Worm (Caenorhabditis elegans): ENCODE results near the gene F10G7.9.

The F10G7.9 gene

DNA sequence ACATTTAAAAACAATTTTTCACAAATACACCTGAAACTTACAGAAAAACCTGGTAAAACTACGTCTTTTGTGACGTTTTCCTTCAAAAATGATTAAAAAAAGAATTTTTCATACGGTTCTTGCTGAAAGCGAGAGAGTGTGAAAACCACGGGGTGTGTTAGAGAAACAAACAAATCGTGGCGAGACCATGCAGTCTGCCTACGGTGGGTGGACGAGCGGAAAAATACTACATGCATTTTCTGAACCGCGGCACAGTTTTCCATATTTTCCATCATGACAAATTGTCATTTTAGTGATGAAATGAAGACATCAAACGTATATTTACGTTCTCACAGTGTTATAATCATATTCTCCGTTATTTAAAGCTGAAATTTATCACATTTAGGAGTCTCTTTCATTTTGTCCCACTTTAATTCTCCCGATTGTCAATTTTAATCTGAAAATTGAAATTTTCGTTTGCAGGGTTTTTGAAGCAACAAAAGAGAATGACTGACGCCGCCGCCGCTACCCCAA is at the start of gene F10G7.9, which contains the start of gene tsn-1:
Gene F10G7.9, minus strand, starts transcription at position 127 of the 513 bp plus-strand sequence.
Gene tsn-1, plus strand, starts transcription at position 463 of the 513 bp plus-strand sequence.
- TF ChIP-seq nfya-1 (tag; optimal IDR thresholded peaks at IDR 0.05) = peak; percentile 56
- TF ChIP-seq hlh-30 (tag; optimal IDR thresholded peaks at IDR 0.05; ENCODE audit: insufficient read depth) = peak; percentile 41
- no peak for TF ChIP-seq elt-4 (tag; optimal IDR thresholded peaks at IDR 0.05)

DNA sequence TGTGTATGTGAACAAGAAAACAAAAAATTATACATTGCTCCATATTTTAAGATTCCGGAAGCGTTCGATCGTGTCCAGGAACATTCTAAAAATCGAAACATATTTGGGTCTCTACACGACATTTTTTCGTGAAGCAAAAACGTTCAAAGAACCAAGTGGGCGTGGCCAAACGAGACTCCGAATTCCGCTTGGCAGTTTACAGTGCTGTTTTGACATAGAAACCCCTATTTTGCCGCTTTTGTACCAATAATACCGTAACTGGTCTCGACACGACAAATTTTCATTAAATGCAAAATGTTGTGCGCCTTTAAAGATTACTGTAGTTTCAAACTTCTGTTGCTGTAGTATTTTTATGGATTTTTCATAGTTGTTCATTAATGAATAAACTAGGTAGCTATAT is 49.4 kb upstream of the F10G7.9 start:
- TF ChIP-seq T23F11.4 (GFP tag; optimal IDR thresholded peaks at IDR 0.05) (no peak), gmeb-2 (tag; optimal IDR thresholded peaks at IDR 0.05) (no peak), pqm-1 (tag; optimal IDR thresholded peaks at IDR 0.05) (no peak), ama-1 (optimal IDR thresholded peaks at IDR 0.05) (no peak), ceh-24 (tag; optimal IDR thresholded peaks at IDR 0.05) (no peak), pag-3 (tag; optimal IDR thresholded peaks at IDR 0.05; ENCODE audit: borderline replicate concordance) (no peak), K09A11.1 (tag; optimal IDR thresholded peaks at IDR 0.05; ENCODE audit: insufficient read depth) (no peak), ceh-2 (tag; optimal IDR thresholded peaks at IDR 0.05) (no peak), odd-2 (tag; optimal IDR thresholded peaks at IDR 0.05) (no peak), unc-3 (GFP tag; conservative IDR thresholded peaks at IDR 0.05) (no peak), unc-3 (tag; optimal IDR thresholded peaks at IDR 0.05) (no peak), unc-42 (tag; optimal IDR thresholded peaks at IDR 0.05) (no peak), elt-2 (tag; optimal IDR thresholded peaks at IDR 0.05) (no peak), lim-6 (tag; optimal IDR thresholded peaks at IDR 0.05) (no peak), elt-4 (tag; optimal IDR thresholded peaks at IDR 0.05) (no peak), fax-1 (tag; optimal IDR thresholded peaks at IDR 0.05) (no peak), ceh-45 (GFP tag; IDR thresholded peaks at IDR 0.05) (no peak), pros-1 (tag; optimal IDR thresholded peaks at IDR 0.05) (no peak), ceh-48 (tag; optimal IDR thresholded peaks at IDR 0.05) (no peak)

DNA sequence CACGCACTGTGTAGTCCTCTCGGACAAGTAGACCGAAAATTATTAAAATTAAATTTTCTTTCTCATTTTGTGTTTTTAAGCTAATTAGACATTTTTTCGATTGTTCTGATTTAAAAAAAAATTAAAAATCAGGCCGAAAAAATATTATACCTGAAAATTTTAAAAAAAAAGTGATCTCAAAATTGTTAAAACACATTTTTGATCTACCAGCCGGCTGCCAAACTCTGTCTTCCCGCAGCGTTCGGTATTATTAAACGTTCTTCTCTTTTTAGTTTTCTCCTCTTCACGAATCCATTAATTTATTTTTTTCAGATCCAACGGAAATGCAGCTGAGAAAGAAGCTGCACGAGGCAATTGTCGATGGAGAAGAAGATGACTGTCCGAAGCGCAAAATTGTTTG is 46.8 kb upstream of the F10G7.9 start, which contains the start of gene C27D9.1:
Gene C27D9.1, plus strand, starts transcription at position 281 of the 400 bp plus-strand sequence.
- TF ChIP-seq hlh-15 (tag; optimal IDR thresholded peaks at IDR 0.05) (no peak), ttx-3 (tag; optimal IDR thresholded peaks at IDR 0.05) (no peak), ceh-45 (GFP tag; IDR thresholded peaks at IDR 0.05) (no peak), T23F11.4 (GFP tag; optimal IDR thresholded peaks at IDR 0.05) (no peak), ceh-19 (GFP tag; optimal IDR thresholded peaks at IDR 0.05) (no peak), dve-1 (tag; optimal IDR thresholded peaks at IDR 0.05) (no peak), fkh-6 (tag; optimal IDR thresholded peaks at IDR 0.05) (no peak), che-1 (tag; optimal IDR thresholded peaks at IDR 0.05) (no peak), C08G9.2 (tag; optimal IDR thresholded peaks at IDR 0.05) (no peak), ahr-1 (tag; optimal IDR thresholded peaks at IDR 0.05) (no peak)

DNA sequence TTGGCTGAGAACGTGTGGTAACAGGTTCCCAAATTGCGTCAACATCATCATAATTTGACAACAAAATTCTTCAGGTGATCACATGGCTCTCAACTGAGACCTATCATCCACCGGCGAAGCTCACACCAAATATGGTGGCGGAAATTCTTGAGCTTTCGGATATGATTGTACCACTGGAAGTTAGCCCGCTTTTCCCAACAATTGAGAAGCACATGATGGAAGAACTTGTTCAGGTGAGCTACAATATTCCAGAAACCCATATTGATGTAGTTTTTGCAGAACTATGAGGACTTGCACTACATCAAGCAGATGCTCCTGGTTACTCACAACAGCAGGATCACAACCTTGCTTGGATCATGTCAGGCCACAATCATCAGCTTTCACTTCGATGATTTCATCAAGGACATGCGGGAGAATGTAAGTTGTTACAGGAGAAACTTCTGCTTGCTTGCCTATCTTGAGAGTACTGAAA is 46.0 kb upstream of the F10G7.9 start, which contains the start of gene F41C3.1:
Gene F41C3.1, plus strand, starts transcription at position 51 of the 472 bp plus-strand sequence.
- TF ChIP-seq unc-3 (GFP tag; conservative IDR thresholded peaks at IDR 0.05) = no peak
- TF ChIP-seq unc-3 (tag; optimal IDR thresholded peaks at IDR 0.05) = no peak
- no peak for TF ChIP-seq gmeb-2 (tag; optimal IDR thresholded peaks at IDR 0.05)
- TF ChIP-seq tbx-2 (tag; optimal IDR thresholded peaks at IDR 0.05) = no peak
- no peak for TF ChIP-seq eyg-1 (tag; optimal IDR thresholded peaks at IDR 0.05)
- no peak for TF ChIP-seq odd-2 (tag; optimal IDR thresholded peaks at IDR 0.05)
- no peak for TF ChIP-seq sox-2 (GFP tag; IDR thresholded peaks at IDR 0.05)
- no peak for TF ChIP-seq C08G9.2 (tag; optimal IDR thresholded peaks at IDR 0.05)
- no peak for TF ChIP-seq unc-55 (GFP tag; optimal IDR thresholded peaks at IDR 0.05)
- TF ChIP-seq dve-1 (tag; optimal IDR thresholded peaks at IDR 0.05) = no peak
- no peak for TF ChIP-seq ceh-2 (tag; optimal IDR thresholded peaks at IDR 0.05)
- no peak for TF ChIP-seq F13H6.1 (tag; optimal IDR thresholded peaks at IDR 0.05)
- TF ChIP-seq K02D7.2 (tag; optimal IDR thresholded peaks at IDR 0.05) = no peak
- TF ChIP-seq madf-2 (tag; optimal IDR thresholded peaks at IDR 0.05) = no peak
- TF ChIP-seq npax-4 (tag; optimal IDR thresholded peaks at IDR 0.05) = no peak
- TF ChIP-seq ref-2 (tag; optimal IDR thresholded peaks at IDR 0.05) = no peak
- no peak for TF ChIP-seq che-1 (tag; optimal IDR thresholded peaks at IDR 0.05)
